Fruit fly (Drosophila melanogaster): ENCODE data around the gene Pop2.

- no peak for TF ChIP-seq CTCF (optimal IDR thresholded peaks at IDR 0.05)
- no peak for TF ChIP-seq CG8478 (optimal IDR thresholded peaks at IDR 0.05)
Observed at dm6 chr3L:11957669-11958333, 44.9 kb downstream of the Pop2 start, which contains the start of the genes CG11570 and CG43294.
